Fruit fly (Drosophila melanogaster): ENCODE measurements around the gene CG32112.

CG32112 gene

DNA sequence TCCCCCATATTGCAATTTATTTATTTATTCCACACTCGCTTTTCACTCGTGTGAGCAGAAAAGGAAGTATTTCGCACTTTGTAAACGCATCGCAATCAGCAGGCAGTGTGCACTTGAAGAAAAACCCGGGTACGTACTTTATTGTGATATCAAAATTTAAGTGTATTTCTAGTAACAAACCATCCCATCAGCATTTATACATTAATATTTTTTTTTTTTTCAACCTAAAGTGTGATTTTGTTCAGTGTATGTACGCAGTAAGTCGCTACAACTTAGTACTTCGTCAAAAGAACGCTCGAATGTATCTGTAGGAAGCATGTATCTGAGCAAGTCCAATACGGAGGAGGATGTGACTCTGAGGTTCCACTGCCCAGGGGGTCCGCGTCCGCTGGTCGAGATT lies 15.8 kb upstream of the CG32112 start (continued):
- TF ChIP-seq Dip3 (GFP tag; optimal IDR thresholded peaks at IDR 0.05): no peak
- peak; percentile 24 for TF ChIP-seq gem (tag; optimal IDR thresholded peaks at IDR 0.05)
- no peak for TF ChIP-seq ftz-f1 (GFP tag; optimal IDR thresholded peaks at IDR 0.05)
- TF ChIP-seq CG3838 (GFP tag; optimal IDR thresholded peaks at IDR 0.05): no peak
- TF ChIP-seq bigmax (GFP tag; optimal IDR thresholded peaks at IDR 0.05): no peak
- TF ChIP-seq CG2116 (GFP tag; optimal IDR thresholded peaks at IDR 0.05): no peak
- TF ChIP-seq CG4730 (GFP tag; IDR thresholded peaks at IDR 0.05): no peak
- no peak for TF ChIP-seq CG4328 (GFP tag; optimal IDR thresholded peaks at IDR 0.05)
- no peak for TF ChIP-seq CG7357 (GFP tag; IDR thresholded peaks at IDR 0.05)
- TF ChIP-seq lilli (GFP tag; optimal IDR thresholded peaks at IDR 0.05): no peak
- TF ChIP-seq CG12659 (GFP tag; optimal IDR thresholded peaks at IDR 0.05): no peak
- TF ChIP-seq CG15514 (GFP tag; optimal IDR thresholded peaks at IDR 0.05): no peak
- no peak for TF ChIP-seq chm (GFP tag; IDR thresholded peaks at IDR 0.05)
- no peak for TF ChIP-seq CG32772 (GFP tag; IDR thresholded peaks at IDR 0.05)
- TF ChIP-seq CG6854 (GFP tag; optimal IDR thresholded peaks at IDR 0.05): no peak
- peak; percentile 42; the same call in 1 of the 2 replicates for TF ChIP-seq Ada2b (GFP tag; IDR thresholded peaks at IDR 0.05)
- TF ChIP-seq dysf (GFP tag; IDR thresholded peaks at IDR 0.05): 0 out of 3 replicates have a peak, but pooled peaks have one; percentile 32
- no peak for TF ChIP-seq Hey (tag; optimal IDR thresholded peaks at IDR 0.05)
- TF ChIP-seq CG15073 (GFP tag; optimal IDR thresholded peaks at IDR 0.05): no peak
- TF ChIP-seq CG3281 (GFP tag; optimal IDR thresholded peaks at IDR 0.05): no peak
- TF ChIP-seq CG6813 (GFP tag; optimal IDR thresholded peaks at IDR 0.05): no peak
- TF ChIP-seq tll (GFP tag; optimal IDR thresholded peaks at IDR 0.05): no peak
- TF ChIP-seq CG6791 (GFP tag; IDR thresholded peaks at IDR 0.05; ENCODE audit: partially characterized antibody): no peak
- TF ChIP-seq CG3065 (GFP tag; optimal IDR thresholded peaks at IDR 0.05): no peak
- peak in 1 of 2 experiments; percentile 38 for TF ChIP-seq bsh (GFP tag; optimal IDR thresholded peaks at IDR 0.05)
- no peak for TF ChIP-seq HmgZ (tag; optimal IDR thresholded peaks at IDR 0.05)
- TF ChIP-seq Hr51 (GFP tag; optimal IDR thresholded peaks at IDR 0.05): no peak
- no peak for TF ChIP-seq tna (GFP tag; IDR thresholded peaks at IDR 0.05; ENCODE audit: partially characterized antibody)
- no peak for TF ChIP-seq usp (GFP tag; optimal IDR thresholded peaks at IDR 0.05)
- no peak for TF ChIP-seq CG34224 (GFP tag; IDR thresholded peaks at IDR 0.05; ENCODE audit: partially characterized antibody)
- TF ChIP-seq br (optimal IDR thresholded peaks at IDR 0.05): no peak
- no peak for TF ChIP-seq yki (optimal IDR thresholded peaks at IDR 0.05)
- no peak for TF ChIP-seq stwl (tag; optimal IDR thresholded peaks at IDR 0.05)
- no peak for TF ChIP-seq ind (GFP tag; optimal IDR thresholded peaks at IDR 0.05)
- no peak for TF ChIP-seq CG14014 (GFP tag; IDR thresholded peaks at IDR 0.05)
- no peak for TF ChIP-seq CG14050 (GFP tag; IDR thresholded peaks at IDR 0.05)
- TF ChIP-seq CG7786 (GFP tag; optimal IDR thresholded peaks at IDR 0.05): no peak
- peak; percentile 15 for TF ChIP-seq CG5245 (GFP tag; optimal IDR thresholded peaks at IDR 0.05)
- TF ChIP-seq Doc2 (GFP tag; IDR thresholded peaks at IDR 0.05): no peak
- TF ChIP-seq Adf1 (GFP tag; IDR thresholded peaks at IDR 0.05): no peak
- no peak for TF ChIP-seq CG17385 (GFP tag; optimal IDR thresholded peaks at IDR 0.05)
- TF ChIP-seq zfh2 (GFP tag; optimal IDR thresholded peaks at IDR 0.05): no peak
- TF ChIP-seq slou (GFP tag; optimal IDR thresholded peaks at IDR 0.05): no peak
- no peak for TF ChIP-seq Kr (GFP tag; optimal IDR thresholded peaks at IDR 0.05)
- TF ChIP-seq maf-S (GFP tag; optimal IDR thresholded peaks at IDR 0.05): no peak
- no peak for TF ChIP-seq Dll (GFP tag; IDR thresholded peaks at IDR 0.05; ENCODE audit: partially characterized antibody)
- TF ChIP-seq Hr78 (GFP tag; optimal IDR thresholded peaks at IDR 0.05): no peak
- TF ChIP-seq Ssrp (tag; optimal IDR thresholded peaks at IDR 0.05): no peak
- TF ChIP-seq Gug (GFP tag; IDR thresholded peaks at IDR 0.05): no peak
- TF ChIP-seq Hand (GFP tag; optimal IDR thresholded peaks at IDR 0.05): no peak
- no peak for TF ChIP-seq fd3F (GFP tag; optimal IDR thresholded peaks at IDR 0.05)
